Fruit fly (Drosophila melanogaster): ENCODE data around the gene CG3939.

Gene CG3939

dm6 chrX:3143235-3144030 lies 31.4 kb upstream of the CG3939 start:
- no peak for TF ChIP-seq scrt (GFP tag; optimal IDR thresholded peaks at IDR 0.05)
- TF ChIP-seq pb (GFP tag; optimal IDR thresholded peaks at IDR 0.05) = no peak
- TF ChIP-seq chn (GFP tag; optimal IDR thresholded peaks at IDR 0.05) = no peak
- TF ChIP-seq nerfin-1 (tag; optimal IDR thresholded peaks at IDR 0.05) = no peak
- no peak for TF ChIP-seq CG18011 (GFP tag; optimal IDR thresholded peaks at IDR 0.05)
- no peak for TF ChIP-seq CG7839 (tag; optimal IDR thresholded peaks at IDR 0.05)
- TF ChIP-seq ci (GFP tag; IDR thresholded peaks at IDR 0.05) = no peak
- TF ChIP-seq CG15269 (tag; optimal IDR thresholded peaks at IDR 0.05) = no peak
- TF ChIP-seq Sin3A (optimal IDR thresholded peaks at IDR 0.05) = no peak
- TF ChIP-seq grn (GFP tag; optimal IDR thresholded peaks at IDR 0.05) = no peak
- TF ChIP-seq bbx (GFP tag; IDR thresholded peaks at IDR 0.05; ENCODE audit: partially characterized antibody) = no peak
- TF ChIP-seq NC2β (GFP tag; optimal IDR thresholded peaks at IDR 0.05) = no peak
- no peak for TF ChIP-seq CG11093 (GFP tag; IDR thresholded peaks at IDR 0.05)
- TF ChIP-seq Ada2b (GFP tag; IDR thresholded peaks at IDR 0.05) = no peak
- no peak for TF ChIP-seq Nf-YB (GFP tag; optimal IDR thresholded peaks at IDR 0.05)
- no peak for TF ChIP-seq CG11723 (GFP tag; optimal IDR thresholded peaks at IDR 0.05)
- TF ChIP-seq sima (GFP tag; optimal IDR thresholded peaks at IDR 0.05) = no peak
- TF ChIP-seq CG17361 (GFP tag; IDR thresholded peaks at IDR 0.05) = 0 out of 3 replicates have a peak, but pooled peaks have one; percentile 14
- peak; percentile 2 for TF ChIP-seq unpg (GFP tag; optimal IDR thresholded peaks at IDR 0.05)
- TF ChIP-seq Tbp (GFP tag; optimal IDR thresholded peaks at IDR 0.05) = no peak
- no peak for TF ChIP-seq Side (GFP tag; optimal IDR thresholded peaks at IDR 0.05)
- peak; percentile 46; the same call in 1 of the 2 replicates for TF ChIP-seq CG10321 (GFP tag; IDR thresholded peaks at IDR 0.05)
- no peak for TF ChIP-seq crc (GFP tag; optimal IDR thresholded peaks at IDR 0.05)
- peak; percentile 42 for TF ChIP-seq CG3065 (GFP tag; optimal IDR thresholded peaks at IDR 0.05)
- no peak for TF ChIP-seq PHDP (tag; optimal IDR thresholded peaks at IDR 0.05)
- no peak for TF ChIP-seq mam (GFP tag; optimal IDR thresholded peaks at IDR 0.05)
- TF ChIP-seq Atf-2 (GFP tag; optimal IDR thresholded peaks at IDR 0.05) = no peak
- TF ChIP-seq CG14441 (GFP tag; IDR thresholded peaks at IDR 0.05) = no peak
- no peak for TF ChIP-seq ato (GFP tag; IDR thresholded peaks at IDR 0.05; ENCODE audit: partially characterized antibody)
- no peak for TF ChIP-seq Atf6 (GFP tag; IDR thresholded peaks at IDR 0.05)
- TF ChIP-seq CG5953 (GFP tag; IDR thresholded peaks at IDR 0.05) = no peak
- no peak for TF ChIP-seq CG4328 (GFP tag; optimal IDR thresholded peaks at IDR 0.05)
- no peak for TF ChIP-seq sens-2 (GFP tag; IDR thresholded peaks at IDR 0.05)
- TF ChIP-seq trem (tag; optimal IDR thresholded peaks at IDR 0.05) = no peak
- TF ChIP-seq CG17612 (GFP tag; IDR thresholded peaks at IDR 0.05) = no peak
- TF ChIP-seq CG12744 (GFP tag; optimal IDR thresholded peaks at IDR 0.05) = no peak
- peak; percentile 24 for TF ChIP-seq CG17359 (tag; optimal IDR thresholded peaks at IDR 0.05)
- TF ChIP-seq Trl (optimal IDR thresholded peaks at IDR 0.05) = peak in 1 of 2 experiments; percentile 25
- no peak for TF ChIP-seq Trl (GFP tag; optimal IDR thresholded peaks at IDR 0.05)
- no peak; the same call in 1 of the 2 replicates for TF ChIP-seq Xrp1 (GFP tag; IDR thresholded peaks at IDR 0.05)
- TF ChIP-seq usp (GFP tag; optimal IDR thresholded peaks at IDR 0.05) = no peak
- TF ChIP-seq hkb (optimal IDR thresholded peaks at IDR 0.05) = no peak
- TF ChIP-seq hkb (GFP tag; IDR thresholded peaks at IDR 0.05) = 0 out of 2 replicates have a peak, but pooled peaks have one; percentile 9
- no peak for TF ChIP-seq psq (GFP tag; optimal IDR thresholded peaks at IDR 0.05)
- no peak for TF ChIP-seq ATbp (GFP tag; optimal IDR thresholded peaks at IDR 0.05)
- no peak for TF ChIP-seq CG8359 (GFP tag; optimal IDR thresholded peaks at IDR 0.05; ENCODE audit: borderline replicate concordance)
- no peak for TF ChIP-seq Sry-δ (GFP tag; optimal IDR thresholded peaks at IDR 0.05)
- TF ChIP-seq tap (tag; optimal IDR thresholded peaks at IDR 0.05) = no peak
- 0 out of 4 replicates have a peak, but pooled peaks have one; percentile 31 for TF ChIP-seq chinmo (GFP tag; IDR thresholded peaks at IDR 0.05; ENCODE audit: partially characterized antibody)
- no peak for TF ChIP-seq bab2 (GFP tag; optimal IDR thresholded peaks at IDR 0.05)
- TF ChIP-seq gsb-n (tag; optimal IDR thresholded peaks at IDR 0.05) = no peak
